Worm (Caenorhabditis elegans) whole organism, L4 larva: Measurements from ENCODE around the gene Y54G11A.9.
A peak's percentile ranks its signal among the peaks of the same experiment; 100 is the strongest.
"Not testable (repeated sequence)": the region's sequence is repeated elsewhere in the genome, so short reads cannot be mapped to it uniquely, and the experiment has no call there.

ENCODE experiments used
- F49E8.2 ChIP-seq: sonication (generic microtip); optimal IDR thresholded peaks from 2 replicates; lab custom pipeline; 2016; ENCODE audit warnings: missing compliant biosample characterization, mild to moderate bottlenecking, missing genetic modification characterization, borderline replicate concordance
- T26A8.4 ChIP-seq: fragments of 200-800 bp; sonication (Bioruptor generic); IDR thresholded peaks from 2 replicates; pipeline ENCODE4 v1.3.6; 2022; ENCODE audit warnings: missing genetic modification characterization, missing compliant biosample characterization
- Y105C5A.15 ChIP-seq: fragments of 200-800 bp; sonication (Bioruptor generic); IDR thresholded peaks from 2 replicates; pipeline ENCODE4 v1.3.6; 2022; ENCODE audit warnings: missing genetic modification characterization, missing compliant biosample characterization
- aly-2 ChIP-seq: sonication (generic microtip); optimal IDR thresholded peaks from 2 replicates; lab custom pipeline; 2018; ENCODE audit warnings: missing biosample characterization, missing genetic modification characterization
- ama-1 ChIP-seq: fragments of 150-350 bp; optimal IDR thresholded peaks from 2 replicates; lab custom pipeline; 2014; ENCODE audit warnings: inconsistent platforms, mixed read lengths
- arid-1 ChIP-seq: fragments of 200-800 bp; sonication (Bioruptor generic); conservative IDR thresholded peaks from 2 replicates; pipeline ENCODE4 v1.3.6; 2022; ENCODE audit warnings: missing genetic modification reagents, missing genetic modification characterization, missing compliant biosample characterization
- attf-4 ChIP-seq: sonication (generic microtip); optimal IDR thresholded peaks from 3 replicates; lab custom pipeline; 2017; ENCODE audit warnings: missing biosample characterization, missing genetic modification characterization
- ceh-82 ChIP-seq: sonication (generic microtip); optimal IDR thresholded peaks from 2 replicates; lab custom pipeline; 2017; ENCODE audit warnings: missing biosample characterization, missing genetic modification characterization
- cey-2 ChIP-seq: sonication (generic microtip); optimal IDR thresholded peaks from 3 replicates; lab custom pipeline; 2017; ENCODE audit warnings: missing genetic modification characterization, mild to moderate bottlenecking, missing compliant biosample characterization, antibody characterized with exemption, borderline replicate concordance; ENCODE audit not compliant: insufficient read depth
- daf-12 ChIP-seq: fragments of 150-350 bp; optimal IDR thresholded peaks from 2 replicates; lab custom pipeline; 2014; ENCODE audit warnings: missing biosample characterization, missing genetic modification reagents, missing genetic modification characterization
- daf-16 ChIP-seq, 3 experiments: sonication (generic microtip); optimal IDR thresholded peaks; 2 replicates each; lab custom pipeline; 2016 to 2017; ENCODE audit warnings: missing genetic modification characterization in 3 of 3, missing genetic modification reagents in 3 of 3, mild to moderate bottlenecking in 2 of 3, missing compliant biosample characterization in 2 of 3, missing biosample characterization in 1 of 3, moderate library complexity in 1 of 3
- dmd-6 ChIP-seq: fragments of 200-800 bp; sonication (Bioruptor generic); IDR thresholded peaks from 2 replicates; pipeline ENCODE4 v1.3.6; 2022; ENCODE audit warnings: missing genetic modification reagents, missing genetic modification characterization, missing compliant biosample characterization
- egl-27 ChIP-seq: sonication (generic microtip); optimal IDR thresholded peaks from 3 replicates; lab custom pipeline; 2017; ENCODE audit warnings: missing biosample characterization, missing genetic modification reagents, missing genetic modification characterization
- fkh-10 ChIP-seq: fragments of 150-350 bp; optimal IDR thresholded peaks from 2 replicates; lab custom pipeline; 2014; ENCODE audit warnings: missing biosample characterization, missing genetic modification reagents, missing genetic modification characterization
- gei-8 ChIP-seq: fragments of 200-800 bp; sonication (Bioruptor generic); optimal IDR thresholded peaks from 2 replicates; lab custom pipeline; 2018; ENCODE audit warnings: mild to moderate bottlenecking, missing genetic modification characterization, missing compliant biosample characterization
- hlh-11 ChIP-seq: fragments of 200-800 bp; sonication (Bioruptor generic); optimal IDR thresholded peaks from 2 replicates; lab custom pipeline; 2018; ENCODE audit warnings: mild to moderate bottlenecking, missing genetic modification characterization, missing compliant biosample characterization
- lim-7 ChIP-seq: fragments of 200-800 bp; sonication (Bioruptor generic); IDR thresholded peaks from 2 replicates; pipeline ENCODE4 v1.3.6; 2022; ENCODE audit warnings: missing genetic modification characterization, missing compliant biosample characterization
- lin-13 ChIP-seq: fragments of 150-350 bp; optimal IDR thresholded peaks from 2 replicates; lab custom pipeline; 2014; ENCODE audit warnings: missing biosample characterization, missing genetic modification reagents, missing genetic modification characterization
- lin-38 ChIP-seq: fragments of 200-800 bp; sonication (Bioruptor generic); IDR thresholded peaks from 2 replicates; pipeline ENCODE4 v1.3.6; 2022; ENCODE audit warnings: missing genetic modification reagents, missing genetic modification characterization, missing compliant biosample characterization
- lsy-2 ChIP-seq, 2 experiments: fragments of 150-350 bp in 1 of 2; sonication (generic microtip) in 1 of 2; optimal IDR thresholded peaks; 2 replicates each; lab custom pipeline; 2014 to 2017; ENCODE audit warnings: missing biosample characterization in 2 of 2, missing genetic modification characterization in 2 of 2
- nhr-102 ChIP-seq: sonication (generic microtip); optimal IDR thresholded peaks from 2 replicates; lab custom pipeline; 2016; ENCODE audit warnings: mild to moderate bottlenecking, missing genetic modification characterization, moderate library complexity, missing compliant biosample characterization
- nhr-48 ChIP-seq: sonication (generic microtip); optimal IDR thresholded peaks from 2 replicates; lab custom pipeline; 2016; ENCODE audit warnings: mild to moderate bottlenecking, missing genetic modification characterization, missing compliant biosample characterization
- pha-4 ChIP-seq, 2 experiments: fragments of 150-350 bp in 1 of 2; fragments of 200-800 bp in 1 of 2; sonication (Bioruptor generic) in 1 of 2; IDR thresholded peaks in 1 of 2; optimal IDR thresholded peaks in 1 of 2; 2 replicates each; pipeline versions ENCODE4 v1.3.6 to Lab custom; 2014 to 2022; ENCODE audit warnings: missing genetic modification characterization in 2 of 2, missing genetic modification reagents in 2 of 2, missing biosample characterization in 1 of 2, missing compliant biosample characterization in 1 of 2
- pqm-1 ChIP-seq: sonication (generic microtip); optimal IDR thresholded peaks from 2 replicates; lab custom pipeline; 2017; ENCODE audit warnings: missing biosample characterization, missing genetic modification characterization
- rbr-2 ChIP-seq: sonication (generic microtip); optimal IDR thresholded peaks from 2 replicates; lab custom pipeline; 2016; ENCODE audit warnings: missing genotype, missing genetic modification characterization, missing compliant biosample characterization
- set-16 ChIP-seq: fragments of 200-800 bp; sonication (Bioruptor generic); IDR thresholded peaks from 2 replicates; pipeline ENCODE4 v1.3.6; 2022; ENCODE audit warnings: missing genetic modification reagents, missing genetic modification characterization, missing compliant biosample characterization
- spr-1 ChIP-seq: sonication (generic microtip); optimal IDR thresholded peaks from 2 replicates; lab custom pipeline; 2016; ENCODE audit warnings: mild to moderate bottlenecking, missing genetic modification characterization, missing compliant biosample characterization
- unc-130 ChIP-seq: sonication (generic microtip); optimal IDR thresholded peaks from 2 replicates; lab custom pipeline; 2016; ENCODE audit warnings: missing genetic modification reagents, missing genetic modification characterization, missing compliant biosample characterization
- unc-39 ChIP-seq: sonication (generic microtip); optimal IDR thresholded peaks from 2 replicates; lab custom pipeline; 2017; ENCODE audit warnings: missing biosample characterization, missing genetic modification characterization
- unc-62 ChIP-seq, 3 experiments: fragments of 150-350 bp in 1 of 3; sonication (generic microtip); optimal IDR thresholded peaks in 2 of 3; peaks in 1 of 3; 1 replicate in 1 of 3; 2 replicates in 2 of 3; lab custom pipeline; 2014 to 2017; ENCODE audit warnings: missing biosample characterization in 3 of 3, missing genetic modification characterization in 3 of 3, missing genetic modification reagents in 3 of 3, missing genotype in 1 of 3
- vab-7 ChIP-seq: fragments of 200-800 bp; sonication (Bioruptor generic); IDR thresholded peaks from 2 replicates; pipeline ENCODE4 v1.3.6; 2022; ENCODE audit warnings: missing genetic modification reagents, missing genetic modification characterization, missing compliant biosample characterization
- zag-1 ChIP-seq: fragments of 150-350 bp; optimal IDR thresholded peaks from 2 replicates; lab custom pipeline; 2014; ENCODE audit warnings: missing biosample characterization, missing genetic modification characterization
- ztf-11 ChIP-seq: fragments of 150-350 bp; optimal IDR thresholded peaks from 2 replicates; lab custom pipeline; 2014; ENCODE audit warnings: missing biosample characterization, missing genetic modification characterization
- ztf-7 ChIP-seq: fragments of 150-350 bp; optimal IDR thresholded peaks from 2 replicates; lab custom pipeline; 2014; ENCODE audit warnings: missing biosample characterization, missing genetic modification characterization

Gene Y54G11A.9

DNA sequence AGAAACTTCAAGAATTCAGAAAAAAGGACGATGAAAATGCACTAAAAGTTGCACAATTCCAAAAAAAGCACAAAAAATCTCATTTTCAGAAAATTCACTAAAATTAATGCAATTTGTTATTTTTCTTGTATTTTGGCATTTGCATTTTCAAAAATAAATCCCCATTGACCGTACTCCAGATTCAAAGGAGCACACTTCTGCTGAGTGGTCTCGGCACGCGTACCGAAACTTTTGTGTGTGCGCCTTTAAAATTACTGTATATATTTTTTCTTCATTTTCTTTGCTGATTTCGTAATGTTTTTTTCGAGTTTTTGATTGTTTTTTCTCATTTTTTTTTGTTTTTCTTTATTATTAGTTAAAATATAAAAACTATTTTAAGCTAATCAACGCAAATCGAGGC, 34.1 kb downstream of the Y54G11A.9 start:
- TF ChIP-seq F49E8.2 (tag; lab: Kevin White, UChicago) (no peak), lsy-2 (tag; optimal IDR thresholded peaks at IDR 0.05; lab: Kevin White, UChicago) (peak in 1 of 2 experiments; percentile 23), lin-38 (GFP tag; lab: Robert Waterston, UW) (0 out of 2 replicates have a peak, but pooled peaks have one; percentile 15), unc-130 (GFP tag; lab: Kevin White, UChicago) (peak; percentile 8)

ce11 chrII:14311537-14311936, 34.7 kb downstream of the Y54G11A.9 start:
- TF ChIP-seq pha-4 (GFP tag; IDR thresholded peaks at IDR 0.05; lab: Robert Waterston, UW) (no peak), pha-4 (tag; optimal IDR thresholded peaks at IDR 0.05; lab: Kevin White, UChicago) (no peak), lsy-2 (tag; optimal IDR thresholded peaks at IDR 0.05; lab: Kevin White, UChicago) (no peak), T26A8.4 (GFP tag; lab: Robert Waterston, UW) (no peak), ztf-11 (no peak), ama-1 (lab: Kevin White, UChicago) (no peak), hlh-11 (tag; lab: Kevin White, UChicago) (peak; percentile 17), fkh-10 (GFP tag; lab: Kevin White, UChicago) (no peak), daf-16 (GFP tag; optimal IDR thresholded peaks at IDR 0.05; lab: Kevin White, UChicago) (peak in 1 of 2 experiments; percentile 66), daf-16 (tag; optimal IDR thresholded peaks at IDR 0.05; lab: Kevin White, UChicago) (peak; percentile 60), vab-7 (no peak), unc-62 (GFP tag; optimal IDR thresholded peaks at IDR 0.05 in 1 of 2; lab: Kevin White, UChicago) (no peak), unc-62 (tag; optimal IDR thresholded peaks at IDR 0.05; lab: Kevin White, UChicago) (no peak), ztf-7 (tag; lab: Kevin White, UChicago) (no peak), rbr-2 (peak; percentile 2)

DNA sequence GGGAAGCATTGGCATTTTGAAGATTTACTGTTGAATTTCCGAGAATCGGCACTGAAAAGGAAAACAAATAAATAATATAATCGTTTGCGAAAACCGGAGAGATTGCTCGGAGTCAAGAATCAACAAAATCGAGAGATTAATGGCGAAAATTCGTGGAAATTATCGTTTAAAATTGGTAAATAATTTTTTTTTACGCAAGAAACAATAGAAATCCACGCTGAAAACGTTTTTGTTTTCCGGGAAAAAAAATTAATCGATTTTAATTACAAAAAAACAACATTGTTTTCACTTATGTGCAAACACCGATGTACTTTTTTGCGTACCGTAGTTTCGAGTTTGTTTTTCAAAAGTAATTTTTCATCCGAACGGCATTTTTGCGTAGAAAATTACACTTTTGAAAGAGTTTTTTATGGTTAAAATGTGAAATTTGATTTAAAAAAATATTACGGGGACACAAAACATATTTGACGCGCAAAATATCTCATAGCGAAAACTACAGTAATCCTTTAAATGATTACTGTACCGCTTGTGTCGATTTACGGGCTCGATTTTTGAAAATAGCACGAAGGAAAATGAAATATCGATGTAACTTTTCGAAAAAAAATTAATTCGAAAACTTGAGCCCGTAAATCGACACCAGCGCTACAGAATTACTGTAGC, 35.4 kb downstream of the Y54G11A.9 start, which contains the start of gene ctl-3:
ctl-3 (minus strand) TSS at position 51 of the 660 bp plus-strand sequence.
- no peak for TF ChIP-seq arid-1 (GFP tag; lab: Robert Waterston, UW)
- TF ChIP-seq unc-39 (tag; lab: Kevin White, UChicago), result no peak
- TF ChIP-seq egl-27 (tag; lab: Kevin White, UChicago), result no peak
- TF ChIP-seq hlh-11 (tag; lab: Kevin White, UChicago), result no peak
- no peak for TF ChIP-seq lin-13 (GFP tag; lab: Kevin White, UChicago)
- TF ChIP-seq ceh-82 (tag; lab: Kevin White, UChicago), result no peak
- TF ChIP-seq ama-1 (lab: Kevin White, UChicago), result no peak
- no peak for TF ChIP-seq zag-1 (tag; lab: Kevin White, UChicago)
- no peak for TF ChIP-seq set-16
- TF ChIP-seq lim-7 (GFP tag; lab: Robert Waterston, UW), result no peak
- TF ChIP-seq cey-2 (tag; lab: Kevin White, UChicago), result no peak
- no peak for TF ChIP-seq aly-2 (tag; lab: Kevin White, UChicago)
- no peak for TF ChIP-seq daf-16 (GFP tag; optimal IDR thresholded peaks at IDR 0.05; lab: Kevin White, UChicago)
- no peak for TF ChIP-seq daf-16 (tag; optimal IDR thresholded peaks at IDR 0.05; lab: Kevin White, UChicago)
- no peak for TF ChIP-seq Y105C5A.15
- TF ChIP-seq nhr-102 (tag; lab: Kevin White, UChicago), result no peak
- no peak for TF ChIP-seq dmd-6 (GFP tag; lab: Robert Waterston, UW)
- TF ChIP-seq daf-12, result no peak
- TF ChIP-seq gei-8 (GFP tag; lab: Kevin White, UChicago), result no peak
- TF ChIP-seq spr-1 (tag; lab: Kevin White, UChicago), result no peak
- TF ChIP-seq pqm-1, result no peak

DNA sequence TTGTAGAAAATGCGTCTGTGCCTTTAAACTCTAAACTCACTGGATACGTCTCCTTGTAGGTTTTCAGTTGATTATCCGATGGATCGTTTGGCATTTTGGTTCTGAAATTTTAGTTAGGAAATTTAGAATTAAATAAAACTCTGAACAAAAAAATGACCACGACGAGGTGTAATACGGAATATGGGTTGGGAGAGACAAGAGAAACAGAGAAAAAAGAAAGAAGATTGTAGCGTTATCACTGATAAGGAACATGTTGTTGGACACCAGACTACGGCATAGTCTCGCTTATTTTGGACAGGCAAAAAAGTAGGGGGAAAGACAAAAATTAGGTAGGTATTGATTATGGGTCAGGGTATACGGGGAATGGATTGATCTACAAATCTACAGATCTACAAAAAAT, 40.1 kb downstream of the Y54G11A.9 start, which contains the start of gene ctl-1:
ctl-1 (minus strand) TSS at position 101 of the 400 bp plus-strand sequence.
- not testable (repeated sequence) for TF ChIP-seq attf-4 (tag; lab: Kevin White, UChicago); nhr-48 (tag; lab: Kevin White, UChicago); gei-8 (GFP tag; lab: Kevin White, UChicago)
